Worm (Caenorhabditis elegans) whole organism, L3 larva: ENCODE results near the gene sqrd-1.

Experiments
- ZK546.5 ChIP-seq: sonication (generic microtip); optimal IDR thresholded peaks from 2 replicates; lab custom pipeline; 2017; ENCODE audit warnings: missing biosample characterization, missing genetic modification characterization
- ceh-82 ChIP-seq: fragments of 150-350 bp; optimal IDR thresholded peaks from 2 replicates; lab custom pipeline; 2014; ENCODE audit warnings: missing biosample characterization, missing genetic modification characterization
- mdl-1 ChIP-seq: fragments of 150-350 bp; optimal IDR thresholded peaks from 2 replicates; lab custom pipeline; 2014; ENCODE audit warnings: missing biosample characterization, missing genetic modification characterization
- nhr-12 ChIP-seq: fragments of 150-350 bp; optimal IDR thresholded peaks from 2 replicates; lab custom pipeline; 2014; ENCODE audit warnings: missing biosample characterization, missing genetic modification characterization
- nhr-237 ChIP-seq: fragments of 150-350 bp; optimal IDR thresholded peaks from 2 replicates; lab custom pipeline; 2014; ENCODE audit warnings: missing biosample characterization, missing genetic modification characterization
- nhr-43 ChIP-seq: sonication (generic microtip); optimal IDR thresholded peaks from 2 replicates; lab custom pipeline; 2016; ENCODE audit warnings: mild to moderate bottlenecking, missing genetic modification characterization, missing compliant biosample characterization; ENCODE audit not compliant: poor library complexity, severe bottlenecking
- unc-39 ChIP-seq: sonication (generic microtip); optimal IDR thresholded peaks from 4 replicates; lab custom pipeline; 2017; ENCODE audit warnings: missing biosample characterization, missing genetic modification characterization
- zag-1 ChIP-seq: fragments of 150-350 bp; optimal IDR thresholded peaks from 2 replicates; lab custom pipeline; 2014; ENCODE audit warnings: missing biosample characterization, missing genetic modification characterization

DNA sequence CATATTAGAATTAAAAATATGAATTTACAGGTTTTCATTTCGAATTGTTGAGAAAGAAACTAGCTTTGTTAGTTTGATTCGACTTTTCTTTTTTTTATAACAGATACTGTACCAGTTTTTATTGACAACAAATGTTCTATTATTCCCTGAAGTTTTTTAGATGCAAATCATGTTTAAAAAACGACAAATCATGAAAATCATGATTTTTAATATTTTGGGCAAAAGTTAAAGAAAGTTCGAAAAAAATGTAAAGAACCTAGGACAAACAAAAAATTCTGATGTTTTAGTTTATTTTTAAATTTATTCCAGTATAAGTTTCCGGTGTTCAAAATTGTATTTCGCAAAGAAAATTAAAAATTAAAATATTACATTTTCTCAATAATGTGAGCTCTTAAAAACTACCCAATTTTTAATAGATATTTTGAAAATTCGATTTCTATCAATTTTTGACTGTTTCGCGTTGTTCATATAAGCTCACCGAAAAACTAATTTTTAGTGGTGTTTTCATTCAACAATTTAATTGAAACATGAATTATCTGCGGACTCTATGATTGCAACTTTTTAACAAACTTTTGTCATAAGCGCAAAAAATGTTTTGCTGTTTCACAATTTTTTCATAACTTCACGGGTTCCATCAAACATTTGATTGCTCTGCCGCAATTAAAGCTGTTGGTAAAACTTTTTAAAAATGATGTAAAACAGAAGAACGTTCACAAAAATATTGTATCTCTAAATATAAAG is 21.9 kb downstream of the sqrd-1 start, which contains the start of gene Y64G10A.10:
- no peak for TF ChIP-seq nhr-237
- TF ChIP-seq ceh-82 (tag; lab: Kevin White, UChicago), result no peak
- no peak for TF ChIP-seq ZK546.5 (tag; lab: Kevin White, UChicago)
- no peak for TF ChIP-seq mdl-1 (tag; lab: Kevin White, UChicago)
- no peak for TF ChIP-seq nhr-12
- no peak for TF ChIP-seq zag-1
- TF ChIP-seq nhr-43 (tag; lab: Kevin White, UChicago), result no peak
- no peak for TF ChIP-seq unc-39
